Fruit fly (Drosophila melanogaster): ENCODE data around the gene CG12278.

The CG12278 gene

dm6 chr3R:21059486-21060356 is 15.9 kb downstream of the CG12278 start (continued):
- TF ChIP-seq CG2129 (GFP tag; IDR thresholded peaks at IDR 0.05; ENCODE audit: partially characterized antibody) (no peak), D19A (tag; optimal IDR thresholded peaks at IDR 0.05) (peak; percentile 42), BtbVII (GFP tag; optimal IDR thresholded peaks at IDR 0.05) (peak; percentile 23), CG2202 (tag; optimal IDR thresholded peaks at IDR 0.05) (no peak)

dm6 chr3R:21060430-21061245 is 16.8 kb downstream of the CG12278 start, which contains the start of gene Mvl:
Gene Mvl (minus strand): TSS chr3R:21060800.
- no peak for TF ChIP-seq lmd (GFP tag; IDR thresholded peaks at IDR 0.05)
- TF ChIP-seq CG6254 (GFP tag; optimal IDR thresholded peaks at IDR 0.05), result peak; percentile 19
- TF ChIP-seq CG3163 (GFP tag; optimal IDR thresholded peaks at IDR 0.05), result peak; percentile 41
- 0 out of 2 replicates have a peak, but pooled peaks have one; percentile 15 for TF ChIP-seq inv (GFP tag; IDR thresholded peaks at IDR 0.05; ENCODE audit: partially characterized antibody)
- peak; percentile 48; the same call in 1 of the 2 replicates for TF ChIP-seq Bgb (GFP tag; IDR thresholded peaks at IDR 0.05; ENCODE audit: partially characterized antibody)
- peak; percentile 79 for TF ChIP-seq pros (GFP tag; optimal IDR thresholded peaks at IDR 0.05)
- TF ChIP-seq Trl (optimal IDR thresholded peaks at IDR 0.05), result peak; percentile 68 to 77
- peak; percentile 25 for TF ChIP-seq Trl (GFP tag; optimal IDR thresholded peaks at IDR 0.05)
- TF ChIP-seq CG34224 (GFP tag; IDR thresholded peaks at IDR 0.05; ENCODE audit: partially characterized antibody), result peak; percentile 24; the same call in 1 of the 3 replicates
- TF ChIP-seq Lim3 (GFP tag; IDR thresholded peaks at IDR 0.05), result no peak
- peak; percentile 58 for TF ChIP-seq kni (GFP tag; optimal IDR thresholded peaks at IDR 0.05)
- peak; percentile 78 for TF ChIP-seq CG7987 (GFP tag; optimal IDR thresholded peaks at IDR 0.05)
- TF ChIP-seq sens-2 (GFP tag; IDR thresholded peaks at IDR 0.05), result 0 out of 2 replicates have a peak, but pooled peaks have one; percentile 44
- peak; percentile 37 for TF ChIP-seq amos (GFP tag; IDR thresholded peaks at IDR 0.05; ENCODE audit: partially characterized antibody)
- TF ChIP-seq CG8290 (GFP tag; optimal IDR thresholded peaks at IDR 0.05), result peak; percentile 83
- peak; percentile 60 to 70 for TF ChIP-seq CG8290 (tag; optimal IDR thresholded peaks at IDR 0.05)
- TF ChIP-seq CG10267 (tag; optimal IDR thresholded peaks at IDR 0.05), result peak; percentile 34
- TF ChIP-seq Blimp-1 (GFP tag; optimal IDR thresholded peaks at IDR 0.05), result peak; percentile 39
- 0 out of 3 replicates have a peak, but pooled peaks have one; percentile 21 for TF ChIP-seq row (GFP tag; IDR thresholded peaks at IDR 0.05)
- no peak for TF ChIP-seq CG32532 (GFP tag; IDR thresholded peaks at IDR 0.05)
- peak; percentile 96 for TF ChIP-seq CG13894 (tag; optimal IDR thresholded peaks at IDR 0.05)
- TF ChIP-seq Lhr (GFP tag; optimal IDR thresholded peaks at IDR 0.05), result peak; percentile 5
- TF ChIP-seq zf30C (GFP tag; optimal IDR thresholded peaks at IDR 0.05), result peak; percentile 9
- no peak for TF ChIP-seq CkIIα-i1 (GFP tag; IDR thresholded peaks at IDR 0.05)
- peak; percentile 38 for TF ChIP-seq CG12769 (tag; optimal IDR thresholded peaks at IDR 0.05)
- peak; percentile 29 for TF ChIP-seq Fer1 (GFP tag; optimal IDR thresholded peaks at IDR 0.05)
- TF ChIP-seq CG10543 (GFP tag; optimal IDR thresholded peaks at IDR 0.05), result peak; percentile 58
- peak; percentile 39 for TF ChIP-seq CG2712 (tag; optimal IDR thresholded peaks at IDR 0.05)
- peak; percentile 18; the same call in 1 of the 2 replicates for TF ChIP-seq Rfx (GFP tag; IDR thresholded peaks at IDR 0.05)
- TF ChIP-seq nerfin-2 (GFP tag; IDR thresholded peaks at IDR 0.05; ENCODE audit: partially characterized antibody), result peak; percentile 43; the same call in 1 of the 2 replicates
- TF ChIP-seq ash1 (GFP tag; optimal IDR thresholded peaks at IDR 0.05), result peak; percentile 12
- peak; percentile 82; the same call in 1 of the 2 replicates for TF ChIP-seq E2f2 (GFP tag; IDR thresholded peaks at IDR 0.05)
- 0 out of 2 replicates have a peak, but pooled peaks have one; percentile 41 for TF ChIP-seq CG13287 (GFP tag; IDR thresholded peaks at IDR 0.05; ENCODE audit: partially characterized antibody)
- peak; percentile 74 for TF ChIP-seq Jarid2 (GFP tag; optimal IDR thresholded peaks at IDR 0.05)
- TF ChIP-seq sug (tag; optimal IDR thresholded peaks at IDR 0.05), result peak; percentile 62
- peak; percentile 59; the same call in 1 of the 3 replicates for TF ChIP-seq CG6791 (GFP tag; IDR thresholded peaks at IDR 0.05; ENCODE audit: partially characterized antibody)
- peak; percentile 47 for TF ChIP-seq CoRest (tag; optimal IDR thresholded peaks at IDR 0.05)
- peak; percentile 17 for TF ChIP-seq CG9797 (GFP tag; optimal IDR thresholded peaks at IDR 0.05)
- peak; percentile 86 for TF ChIP-seq sr (GFP tag; IDR thresholded peaks at IDR 0.05)
